Worm (Caenorhabditis elegans): ENCODE data around the gene K06A1.2.

The K06A1.2 gene

ce11 chrII:6443710-6444109 is at the start of gene K06A1.2:
Gene K06A1.2, plus strand, starts transcription at chrII:6444010.
- no peak for TF ChIP-seq dao-5 (tag; optimal IDR thresholded peaks at IDR 0.05)

ce11 chrII:6394037-6394436 is 49.8 kb upstream of the K06A1.2 start:
- TF ChIP-seq dao-5 (tag; optimal IDR thresholded peaks at IDR 0.05) (no peak), him-1 (tag; optimal IDR thresholded peaks at IDR 0.05) (no peak), W03F9.2 (tag; optimal IDR thresholded peaks at IDR 0.05) (no peak)

- no peak for TF ChIP-seq him-1 (tag; optimal IDR thresholded peaks at IDR 0.05)
- no peak for TF ChIP-seq W03F9.2 (tag; optimal IDR thresholded peaks at IDR 0.05)
- no peak for TF ChIP-seq dao-5 (tag; optimal IDR thresholded peaks at IDR 0.05)
Measured at ce11 chrII:6398406-6398805, 45.4 kb upstream of the K06A1.2 start, which contains the start of gene zig-10. Gene zig-10, plus strand, starts transcription at chrII:6398706.

ce11 chrII:6401649-6402048 is 42.2 kb upstream of the K06A1.2 start, which contains the start of gene btb-2:
Gene btb-2, plus strand, starts transcription at chrII:6401949.
- TF ChIP-seq dao-5 (tag; optimal IDR thresholded peaks at IDR 0.05) (no peak), him-1 (tag; optimal IDR thresholded peaks at IDR 0.05) (no peak), W03F9.2 (tag; optimal IDR thresholded peaks at IDR 0.05) (no peak)

- TF ChIP-seq dao-5 (tag; optimal IDR thresholded peaks at IDR 0.05) (no peak), him-1 (tag; optimal IDR thresholded peaks at IDR 0.05) (no peak), W03F9.2 (tag; optimal IDR thresholded peaks at IDR 0.05) (no peak)
Measured at ce11 chrII:6403233-6403632, 40.6 kb upstream of the K06A1.2 start, which contains the start of gene T25D10.1. Gene T25D10.1, plus strand, starts transcription at chrII:6403401.

ce11 chrII:6407279-6407678 is 36.5 kb upstream of the K06A1.2 start, which contains the start of gene spp-11:
Gene spp-11, minus strand, starts transcription at chrII:6407379.
- TF ChIP-seq him-1 (tag; optimal IDR thresholded peaks at IDR 0.05) (no peak), dao-5 (tag; optimal IDR thresholded peaks at IDR 0.05) (no peak), W03F9.2 (tag; optimal IDR thresholded peaks at IDR 0.05) (no peak)

- TF ChIP-seq dao-5 (tag; optimal IDR thresholded peaks at IDR 0.05) (no peak), W03F9.2 (tag; optimal IDR thresholded peaks at IDR 0.05) (no peak), him-1 (tag; optimal IDR thresholded peaks at IDR 0.05) (no peak)
Measured at ce11 chrII:6409098-6409497, 34.7 kb upstream of the K06A1.2 start.

- TF ChIP-seq dao-5 (tag; optimal IDR thresholded peaks at IDR 0.05) (no peak), W03F9.2 (tag; optimal IDR thresholded peaks at IDR 0.05) (no peak), him-1 (tag; optimal IDR thresholded peaks at IDR 0.05) (no peak)
Measured at ce11 chrII:6410181-6410580, 33.6 kb upstream of the K06A1.2 start, which contains the start of gene T25D10.4. Gene T25D10.4, minus strand, starts transcription at chrII:6410281.

ce11 chrII:6411660-6412451 is 32.0 kb upstream of the K06A1.2 start:
- no peak for TF ChIP-seq W03F9.2 (tag; optimal IDR thresholded peaks at IDR 0.05)
- TF ChIP-seq dao-5 (tag; optimal IDR thresholded peaks at IDR 0.05) = no peak
- no peak for TF ChIP-seq him-1 (tag; optimal IDR thresholded peaks at IDR 0.05)

ce11 chrII:6413788-6414187 is 30.0 kb upstream of the K06A1.2 start:
- TF ChIP-seq W03F9.2 (tag; optimal IDR thresholded peaks at IDR 0.05) (no peak), dao-5 (tag; optimal IDR thresholded peaks at IDR 0.05) (no peak), him-1 (tag; optimal IDR thresholded peaks at IDR 0.05) (no peak)

ce11 chrII:6417999-6418398 is 25.8 kb upstream of the K06A1.2 start:
- TF ChIP-seq him-1 (tag; optimal IDR thresholded peaks at IDR 0.05) = no peak
- no peak for TF ChIP-seq dao-5 (tag; optimal IDR thresholded peaks at IDR 0.05)
- TF ChIP-seq W03F9.2 (tag; optimal IDR thresholded peaks at IDR 0.05) = no peak

ce11 chrII:6419163-6419562 is 24.6 kb upstream of the K06A1.2 start:
- TF ChIP-seq dao-5 (tag; optimal IDR thresholded peaks at IDR 0.05) (no peak), him-1 (tag; optimal IDR thresholded peaks at IDR 0.05) (no peak), W03F9.2 (tag; optimal IDR thresholded peaks at IDR 0.05) (no peak)

ce11 chrII:6422812-6423211 is 21.0 kb upstream of the K06A1.2 start, which contains the start of gene K03H9.3:
Gene K03H9.3, plus strand, starts transcription at chrII:6423112.
- no peak for TF ChIP-seq dao-5 (tag; optimal IDR thresholded peaks at IDR 0.05)
- no peak for TF ChIP-seq W03F9.2 (tag; optimal IDR thresholded peaks at IDR 0.05)
- no peak for TF ChIP-seq him-1 (tag; optimal IDR thresholded peaks at IDR 0.05)

- TF ChIP-seq dao-5 (tag; optimal IDR thresholded peaks at IDR 0.05) = no peak
- no peak for TF ChIP-seq him-1 (tag; optimal IDR thresholded peaks at IDR 0.05)
- TF ChIP-seq W03F9.2 (tag; optimal IDR thresholded peaks at IDR 0.05) = no peak
Measured at ce11 chrII:6425993-6426392, 17.8 kb upstream of the K06A1.2 start, which contains the start of gene col-75. Gene col-75, plus strand, starts transcription at chrII:6426293.

Data from whole organism, L4/young adult.